Worm (Caenorhabditis elegans) whole organism, L1 larva: ENCODE data around the gene F31D4.2.

Experiments
- F16B12.6 ChIP-seq: fragments of 150-350 bp; optimal IDR thresholded peaks from 2 replicates; lab custom pipeline; 2014; ENCODE audit warnings: missing biosample characterization, missing genetic modification characterization
- ceh-82 ChIP-seq, 3 experiments: fragments of 150-350 bp in 1 of 3; sonication (generic microtip) in 2 of 3; optimal IDR thresholded peaks; 2 replicates each; lab custom pipeline; 2014 to 2017; ENCODE audit warnings: missing biosample characterization in 3 of 3, missing genetic modification characterization in 3 of 3
- fkh-10 ChIP-seq: sonication (generic microtip); optimal IDR thresholded peaks from 2 replicates; lab custom pipeline; 2017; ENCODE audit warnings: missing biosample characterization, missing genetic modification reagents, missing genetic modification characterization
- hpl-2 ChIP-seq: fragments of 150-350 bp; optimal IDR thresholded peaks from 2 replicates; lab custom pipeline; 2014; ENCODE audit warnings: missing biosample characterization, missing genetic modification reagents, missing genetic modification characterization
- nhr-11 ChIP-seq: fragments of 150-350 bp; optimal IDR thresholded peaks from 2 replicates; lab custom pipeline; 2014; ENCODE audit warnings: missing biosample characterization, missing genetic modification characterization
- nhr-20 ChIP-seq: sonication (generic microtip); optimal IDR thresholded peaks from 2 replicates; lab custom pipeline; 2016; ENCODE audit warnings: mild to moderate bottlenecking, missing genetic modification characterization, missing compliant biosample characterization
- pax-3 ChIP-seq: fragments of 200-800 bp; sonication (Bioruptor generic); optimal IDR thresholded peaks from 2 replicates; lab custom pipeline; 2018; ENCODE audit warnings: mild to moderate bottlenecking, missing genetic modification characterization, moderate library complexity, missing compliant biosample characterization
- snpc-4 ChIP-seq: fragments of 150-350 bp; optimal IDR thresholded peaks from 2 replicates; lab custom pipeline; 2014; ENCODE audit warnings: missing biosample characterization, missing genetic modification characterization
- unc-30 ChIP-seq: sonication (generic microtip); optimal IDR thresholded peaks from 2 replicates; lab custom pipeline; 2017; ENCODE audit warnings: missing biosample characterization, missing genetic modification characterization
- zag-1 ChIP-seq: fragments of 150-350 bp; optimal IDR thresholded peaks from 2 replicates; lab custom pipeline; 2014; ENCODE audit warnings: missing biosample characterization, missing genetic modification characterization

DNA sequence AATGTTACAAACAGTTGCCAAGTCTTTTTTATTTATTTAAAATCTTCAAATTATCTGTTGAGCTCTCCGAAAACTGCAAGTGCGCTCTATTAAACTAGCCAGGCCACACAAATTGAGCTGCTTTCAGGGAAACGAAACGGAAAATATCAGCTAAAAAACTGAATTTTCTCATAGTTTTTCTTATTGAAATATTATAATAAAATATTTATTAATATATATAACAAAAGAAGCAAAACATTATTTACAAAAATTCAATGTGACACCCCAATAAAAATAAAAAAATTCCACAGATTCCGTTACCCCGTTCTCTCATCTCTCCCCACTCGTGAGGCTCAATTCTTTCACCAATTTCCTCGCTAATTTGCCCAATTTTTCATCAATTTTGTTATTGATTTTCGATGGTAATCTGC lies 12.8 kb downstream of the F31D4.2 start:
- no peak for TF ChIP-seq nhr-11
- no peak for TF ChIP-seq snpc-4 (tag; lab: Kevin White, UChicago)
- TF ChIP-seq pax-3 (tag; lab: Kevin White, UChicago), result peak; percentile 60
- TF ChIP-seq F16B12.6 (tag; lab: Kevin White, UChicago), result no peak
- TF ChIP-seq ceh-82 (tag; optimal IDR thresholded peaks at IDR 0.05; lab: Kevin White, UChicago), result peak in 2 of 3 experiments; percentile 5 to 13
- TF ChIP-seq hpl-2 (GFP tag; lab: Kevin White, UChicago), result no peak
- TF ChIP-seq unc-30 (tag; lab: Kevin White, UChicago), result no peak
- TF ChIP-seq zag-1 (tag; lab: Kevin White, UChicago), result no peak
- no peak for TF ChIP-seq fkh-10 (GFP tag; lab: Kevin White, UChicago)
- no peak for TF ChIP-seq nhr-20
